Worm (Caenorhabditis elegans) whole organism, L1 larva: ENCODE data around the gene W03F9.1.

Experiments used
- ces-1 ChIP-seq: fragments of 150-350 bp; optimal IDR thresholded peaks from 2 replicates; lab custom pipeline; 2014; ENCODE audit warnings: missing biosample characterization, missing genetic modification reagents, missing genetic modification characterization
- hlh-4 ChIP-seq: sonication (generic microtip); optimal IDR thresholded peaks from 2 replicates; lab custom pipeline; 2016; ENCODE audit warnings: mild to moderate bottlenecking, missing genetic modification characterization, missing compliant biosample characterization
- lin-15B ChIP-seq: fragments of 150-350 bp; sonication (generic microtip); optimal IDR thresholded peaks from 3 replicates; lab custom pipeline; 2014; ENCODE audit warnings: missing biosample characterization, missing genetic modification characterization
- lin-39 ChIP-seq: fragments of 150-350 bp; optimal IDR thresholded peaks from 2 replicates; lab custom pipeline; 2014; ENCODE audit warnings: missing biosample characterization, missing genetic modification reagents, missing genetic modification characterization
- mdl-1 ChIP-seq, 2 experiments: fragments of 150-350 bp; optimal IDR thresholded peaks; 2 replicates each; lab custom pipeline; 2014 to 2017; ENCODE audit warnings: missing biosample characterization in 2 of 2, missing genetic modification characterization in 2 of 2, inconsistent platforms in 1 of 2
- rnt-1 ChIP-seq: sonication (generic microtip); optimal IDR thresholded peaks from 2 replicates; lab custom pipeline; 2016; ENCODE audit warnings: mild to moderate bottlenecking, missing genetic modification characterization, moderate library complexity, missing compliant biosample characterization
- sptf-1 ChIP-seq: fragments of 150-350 bp; optimal IDR thresholded peaks from 2 replicates; lab custom pipeline; 2014; ENCODE audit warnings: missing biosample characterization, missing genetic modification characterization

ce11 chrV:166687-167086, 40.2 kb upstream of the W03F9.1 start, which contains the start of gene Y108G3AL.2:
- no peak for TF ChIP-seq lin-39 (tag; lab: Kevin White, UChicago)
- no peak for TF ChIP-seq ces-1 (GFP tag; lab: Kevin White, UChicago)
- no peak for TF ChIP-seq sptf-1
- no peak for TF ChIP-seq rnt-1
- TF ChIP-seq lin-15B (tag; lab: Kevin White, UChicago), result no peak
- TF ChIP-seq mdl-1 (tag; optimal IDR thresholded peaks at IDR 0.05; lab: Kevin White, UChicago), result no peak
- no peak for TF ChIP-seq hlh-4
